Fruit fly (Drosophila melanogaster) whole organism, embryonic: ENCODE data around the gene CG33947.

Source experiments
- Antp ChIP-seq: fragments of 200-800 bp; sonication (Bioruptor generic); optimal IDR thresholded peaks from 3 replicates; lab custom pipeline; 2016; ENCODE audit warnings: missing biosample characterization, missing genetic modification characterization
- CG1024 ChIP-seq: fragments of 200-800 bp; sonication (Bioruptor generic); IDR thresholded peaks from 2 replicates; pipeline ENCODE4 v1.3.6; 2022; ENCODE audit warnings: missing biosample characterization, missing genetic modification characterization
- CG10543 ChIP-seq: fragments of 200-800 bp; sonication (Bioruptor generic); optimal IDR thresholded peaks from 3 replicates; lab custom pipeline; 2017; ENCODE audit warnings: missing biosample characterization, mild to moderate bottlenecking, missing genetic modification characterization, moderate library complexity
- CG10565 ChIP-seq: fragments of 200-800 bp; sonication (Bioruptor generic); optimal IDR thresholded peaks from 3 replicates; lab custom pipeline; 2016; ENCODE audit warnings: missing biosample characterization, mild to moderate bottlenecking, missing genetic modification characterization
- CG11085 ChIP-seq: fragments of 200-800 bp; sonication (Bioruptor generic); IDR thresholded peaks from 2 replicates; pipeline ENCODE4 v1.3.6; 2022; ENCODE audit warnings: missing biosample characterization, missing genetic modification characterization
- CG12391 ChIP-seq: fragments of 200-800 bp; sonication (Bioruptor generic); optimal IDR thresholded peaks from 3 replicates; lab custom pipeline; 2018; ENCODE audit warnings: missing biosample characterization, mild to moderate bottlenecking, missing genetic modification characterization, moderate library complexity
- CG12744 ChIP-seq: fragments of 200-800 bp; sonication (Bioruptor generic); optimal IDR thresholded peaks from 2 replicates; lab custom pipeline; 2016; ENCODE audit warnings: missing biosample characterization, missing genetic modification characterization
- CG17802 ChIP-seq: fragments of 200-800 bp; sonication (Bioruptor generic); optimal IDR thresholded peaks from 2 replicates; lab custom pipeline; 2018; ENCODE audit warnings: missing biosample characterization, mild to moderate bottlenecking, missing genetic modification characterization, moderate library complexity
- CG17829 ChIP-seq: fragments of 200-800 bp; optimal IDR thresholded peaks from 2 replicates; lab custom pipeline; 2019; ENCODE audit warnings: missing biosample characterization, mild to moderate bottlenecking, missing genetic modification characterization, moderate library complexity
- CG2199 ChIP-seq: fragments of 200-800 bp; sonication (Bioruptor generic); IDR thresholded peaks from 3 replicates; pipeline ENCODE4 v1.3.6; 2022; ENCODE audit warnings: missing biosample characterization, missing genetic modification characterization
- CG32767 ChIP-seq: fragments of 200-800 bp; sonication (Bioruptor generic); IDR thresholded peaks from 2 replicates; pipeline ENCODE4 v1.3.6; 2022; ENCODE audit warnings: missing biosample characterization, missing genetic modification characterization
- CG3281 ChIP-seq: fragments of 200-800 bp; sonication (Bioruptor generic); optimal IDR thresholded peaks from 3 replicates; lab custom pipeline; 2017; ENCODE audit warnings: missing biosample characterization, mild to moderate bottlenecking, missing genetic modification characterization
- CG34422 ChIP-seq: fragments of 200-800 bp; sonication (Bioruptor generic); IDR thresholded peaks from 3 replicates; pipeline ENCODE4 v1.3.6; 2022; ENCODE audit warnings: missing biosample characterization, missing genetic modification characterization
- CG5180 ChIP-seq: fragments of 200-800 bp; sonication (Bioruptor generic); optimal IDR thresholded peaks from 3 replicates; lab custom pipeline; 2017; ENCODE audit warnings: missing biosample characterization, missing genetic modification characterization, mild to moderate bottlenecking, moderate library complexity, missing genetic modification reagents
- CG8359 ChIP-seq: fragments of 200-800 bp; sonication (Bioruptor generic); optimal IDR thresholded peaks from 2 replicates; lab custom pipeline; 2017; ENCODE audit warnings: missing biosample characterization, mild to moderate bottlenecking, missing genetic modification characterization, borderline replicate concordance
- CG8388 ChIP-seq: fragments of 200-800 bp; sonication (Bioruptor generic); optimal IDR thresholded peaks from 2 replicates; lab custom pipeline; 2019; ENCODE audit warnings: missing biosample characterization, mild to moderate bottlenecking, missing genetic modification characterization, moderate library complexity
- CG9727 ChIP-seq: fragments of 200-800 bp; sonication (Bioruptor generic); optimal IDR thresholded peaks from 3 replicates; lab custom pipeline; 2017; ENCODE audit warnings: missing biosample characterization, mild to moderate bottlenecking, missing genetic modification characterization
- CTCF ChIP-seq: fragments of 200-800 bp; sonication (Bioruptor generic); optimal IDR thresholded peaks from 2 replicates; lab custom pipeline; 2017; ENCODE audit warnings: missing biosample characterization, mild to moderate bottlenecking, missing genetic modification characterization, moderate library complexity
- CrebB ChIP-seq: fragments of 200-800 bp; sonication (Bioruptor generic); optimal IDR thresholded peaks from 3 replicates; lab custom pipeline; 2018; ENCODE audit warnings: missing biosample characterization, mild to moderate bottlenecking, missing genetic modification characterization
- D19A ChIP-seq: fragments of 200-800 bp; optimal IDR thresholded peaks from 3 replicates; lab custom pipeline; 2019; ENCODE audit warnings: missing biosample characterization, mild to moderate bottlenecking, missing genetic modification characterization, moderate library complexity
- Dp ChIP-seq: fragments of 200-800 bp; sonication (Bioruptor generic); optimal IDR thresholded peaks from 2 replicates; lab custom pipeline; 2018; ENCODE audit warnings: missing biosample characterization, mild to moderate bottlenecking, missing genetic modification characterization, moderate library complexity
- Gsc ChIP-seq: fragments of 200-800 bp; sonication (Bioruptor generic); IDR thresholded peaks from 2 replicates; pipeline ENCODE4 v1.3.6; 2022; ENCODE audit warnings: missing biosample characterization, missing genetic modification characterization
- Lhr ChIP-seq: fragments of 200-800 bp; sonication (Bioruptor generic); optimal IDR thresholded peaks from 3 replicates; lab custom pipeline; 2017; ENCODE audit warnings: mild to moderate bottlenecking, missing biosample characterization, missing genetic modification reagents, missing genetic modification characterization
- Lim3 ChIP-seq: fragments of 200-800 bp; sonication (Bioruptor generic); IDR thresholded peaks from 2 replicates; pipeline ENCODE4 v1.3.6; 2022; ENCODE audit warnings: missing biosample characterization, missing genetic modification characterization
- NK7.1 ChIP-seq: fragments of 200-800 bp; sonication (Bioruptor generic); optimal IDR thresholded peaks from 3 replicates; lab custom pipeline; 2016; ENCODE audit warnings: missing biosample characterization, missing genetic modification characterization
- Sry-β ChIP-seq: fragments of 200-800 bp; sonication (Bioruptor generic); optimal IDR thresholded peaks from 2 replicates; lab custom pipeline; 2018; ENCODE audit warnings: missing biosample characterization, mild to moderate bottlenecking, missing genetic modification characterization, moderate library complexity
- Ssrp ChIP-seq: fragments of 200-800 bp; sonication (Bioruptor generic); optimal IDR thresholded peaks from 2 replicates; lab custom pipeline; 2018; ENCODE audit warnings: missing biosample characterization, mild to moderate bottlenecking, missing genetic modification characterization, moderate library complexity
- Tbp ChIP-seq: fragments of >200 bp; optimal IDR thresholded peaks from 2 replicates; lab custom pipeline; 2018; ENCODE audit warnings: missing biosample characterization, missing genetic modification characterization
- Usf ChIP-seq: fragments of 200-800 bp; sonication (Bioruptor generic); optimal IDR thresholded peaks from 2 replicates; lab custom pipeline; 2017; ENCODE audit warnings: missing genotype, missing biosample characterization, missing genetic modification characterization
- Xrp1 ChIP-seq: fragments of 200-800 bp; sonication (Bioruptor generic); IDR thresholded peaks from 2 replicates; pipeline ENCODE4 v1.3.6; 2022; ENCODE audit warnings: missing biosample characterization, missing genetic modification characterization
- amos ChIP-seq: fragments of 200-800 bp; sonication (Bioruptor generic); IDR thresholded peaks from 2 replicates; pipeline ENCODE4 v1.3.6; 2022; ENCODE audit warnings: missing biosample characterization, missing genetic modification characterization; ENCODE audit not compliant: partially characterized antibody
- ara ChIP-seq: fragments of 200-800 bp; sonication (Bioruptor generic); IDR thresholded peaks from 2 replicates; pipeline ENCODE4 v1.3.6; 2022; ENCODE audit warnings: missing biosample characterization, missing genetic modification characterization
- ash1 ChIP-seq: fragments of 200-800 bp; sonication (Bioruptor generic); optimal IDR thresholded peaks from 2 replicates; lab custom pipeline; 2018; ENCODE audit warnings: missing biosample characterization, mild to moderate bottlenecking, missing genetic modification characterization
- az2 ChIP-seq: fragments of 200-800 bp; sonication (Bioruptor generic); optimal IDR thresholded peaks from 3 replicates; lab custom pipeline; 2016; ENCODE audit warnings: missing biosample characterization, missing genetic modification characterization
- cad ChIP-seq: fragments of >200 bp; optimal IDR thresholded peaks from 2 replicates; lab custom pipeline; 2017; ENCODE audit warnings: missing biosample characterization, missing genetic modification characterization
- cg ChIP-seq: fragments of 200-800 bp; sonication (Bioruptor generic); optimal IDR thresholded peaks from 3 replicates; lab custom pipeline; 2019; ENCODE audit warnings: missing biosample characterization, mild to moderate bottlenecking, missing genetic modification characterization, moderate library complexity
- dimm ChIP-seq: fragments of 200-800 bp; sonication (Bioruptor generic); IDR thresholded peaks from 2 replicates; pipeline ENCODE4 v1.3.6; 2022; ENCODE audit warnings: missing biosample characterization, missing genetic modification characterization
- grn ChIP-seq: fragments of 200-800 bp; sonication (Bioruptor generic); optimal IDR thresholded peaks from 3 replicates; lab custom pipeline; 2017; ENCODE audit warnings: missing biosample characterization, missing genetic modification characterization
- gsb ChIP-seq: fragments of 200-800 bp; sonication (Bioruptor generic); IDR thresholded peaks from 2 replicates; pipeline ENCODE4 v1.3.6; 2022; ENCODE audit warnings: missing biosample characterization, missing genetic modification characterization
- ind ChIP-seq: fragments of 200-800 bp; sonication (Bioruptor generic); optimal IDR thresholded peaks from 3 replicates; lab custom pipeline; 2016; ENCODE audit warnings: missing biosample characterization, missing genetic modification characterization
- insv ChIP-seq, 2 experiments: fragments of 200-800 bp; sonication (Bioruptor generic); optimal IDR thresholded peaks; 3 replicates each; lab custom pipeline; 2016 to 2018; ENCODE audit warnings: missing biosample characterization in 2 of 2, missing genetic modification characterization in 2 of 2
- lbe ChIP-seq: fragments of 200-800 bp; sonication (Bioruptor generic); optimal IDR thresholded peaks from 2 replicates; lab custom pipeline; 2016; ENCODE audit warnings: missing biosample characterization, mild to moderate bottlenecking, missing genetic modification characterization
- lola ChIP-seq, 3 experiments: fragments of >200 bp in 2 of 3; fragments of 200-800 bp in 1 of 3; sonication (Bioruptor generic) in 1 of 3; optimal IDR thresholded peaks; 2 replicates each; lab custom pipeline; 2017 to 2019; ENCODE audit warnings: missing biosample characterization in 3 of 3, missing genetic modification characterization in 3 of 3, mild to moderate bottlenecking in 1 of 3, moderate library complexity in 1 of 3
- mam ChIP-seq: fragments of 200-800 bp; sonication (Bioruptor generic); optimal IDR thresholded peaks from 3 replicates; lab custom pipeline; 2016; ENCODE audit warnings: missing biosample characterization, missing genetic modification characterization
- mirr ChIP-seq: fragments of 200-800 bp; sonication (Bioruptor generic); optimal IDR thresholded peaks from 3 replicates; lab custom pipeline; 2018; ENCODE audit warnings: missing biosample characterization, mild to moderate bottlenecking, missing genetic modification characterization
- nau ChIP-seq: fragments of 200-800 bp; sonication (Bioruptor generic); optimal IDR thresholded peaks from 3 replicates; lab custom pipeline; 2017; ENCODE audit warnings: missing biosample characterization, mild to moderate bottlenecking, missing genetic modification characterization, missing genetic modification reagents
- pzg ChIP-seq: fragments of 200-800 bp; sonication (Bioruptor generic); optimal IDR thresholded peaks from 3 replicates; lab custom pipeline; 2018; ENCODE audit warnings: missing biosample characterization, mild to moderate bottlenecking, missing genetic modification characterization, moderate library complexity
- row ChIP-seq: fragments of 200-800 bp; sonication (Bioruptor generic); IDR thresholded peaks from 3 replicates; pipeline ENCODE4 v1.3.6; 2022; ENCODE audit warnings: missing biosample characterization, missing genetic modification characterization
- sens ChIP-seq: fragments of 200-800 bp; sonication (Bioruptor generic); peaks from one replicate; lab custom pipeline; 2016; ENCODE audit warnings: missing biosample characterization, missing genetic modification characterization
- sr ChIP-seq: fragments of 200-800 bp; sonication (Bioruptor generic); IDR thresholded peaks from 3 replicates; pipeline ENCODE4 v1.3.6; 2022; ENCODE audit warnings: missing biosample characterization, missing genetic modification characterization
- sug ChIP-seq: fragments of 200-800 bp; optimal IDR thresholded peaks from 2 replicates; lab custom pipeline; 2019; ENCODE audit warnings: missing biosample characterization, mild to moderate bottlenecking, missing genetic modification characterization, moderate library complexity
- zen ChIP-seq: fragments of 200-800 bp; sonication (Bioruptor generic); optimal IDR thresholded peaks from 3 replicates; lab custom pipeline; 2018; ENCODE audit warnings: missing biosample characterization, mild to moderate bottlenecking, missing genetic modification characterization, moderate library complexity

CG33947 gene

DNA sequence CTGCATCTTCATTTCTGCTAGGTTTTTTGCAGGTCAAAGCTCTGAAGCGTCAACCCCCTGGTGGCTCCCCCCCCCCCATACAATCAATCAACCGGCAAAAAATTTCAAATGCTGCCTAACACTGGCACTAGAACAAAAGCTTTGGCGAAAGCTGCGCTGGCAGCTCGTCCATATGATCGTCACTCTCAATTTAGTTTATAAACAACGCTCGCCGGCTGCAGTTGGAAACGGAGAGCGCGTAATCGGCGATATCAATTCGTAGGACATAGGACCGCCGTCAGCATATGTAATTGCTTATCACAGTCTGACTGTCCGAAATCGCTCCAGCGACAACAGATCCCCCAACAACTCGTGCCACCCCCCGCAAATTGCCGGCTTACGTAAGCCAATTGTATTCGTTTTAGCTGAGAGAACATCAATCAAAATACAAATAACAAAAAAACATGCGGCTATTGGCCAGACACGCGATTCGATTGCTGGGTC lies 25.9 kb upstream of the CG33947 start, which contains the start of gene Mocs1 (continued):
- TF ChIP-seq cad (GFP tag; lab: Kevin White, UChicago) (no peak), CG32767 (GFP tag; lab: Robert Waterston, UW) (no peak), mam (no peak), CG17802 (tag; lab: Kevin White, UChicago) (no peak), dimm (GFP tag; lab: Robert Waterston, UW) (no peak), Lim3 (no peak), lbe (no peak), Xrp1 (GFP tag; lab: Robert Waterston, UW) (peak; percentile 28; the same call in 1 of the 2 replicates), D19A (tag; lab: Kevin White, UChicago) (no peak), Antp (GFP tag; lab: Kevin White, UChicago) (no peak), NK7.1 (GFP tag; lab: Kevin White, UChicago) (no peak), CG5180 (no peak), cg (no peak), CG9727 (no peak), CG1024 (no peak), Dp (GFP tag; lab: Kevin White, UChicago) (no peak), sr (GFP tag; lab: Robert Waterston, UW) (no peak), Lhr (GFP tag; lab: Kevin White, UChicago) (no peak), amos (peak; percentile 37; the same call in 1 of the 2 replicates), sug (peak; percentile 99), pzg (GFP tag; lab: Kevin White, UChicago) (peak; percentile 41), CG3281 (GFP tag; lab: Kevin White, UChicago) (no peak), CG34422 (peak; percentile 77; the same call in 1 of the 3 replicates), Tbp (GFP tag; lab: Kevin White, UChicago) (no peak), CG12744 (GFP tag; lab: Kevin White, UChicago) (no peak), ind (no peak), mirr (peak; percentile 23), az2 (GFP tag; lab: Kevin White, UChicago) (no peak), sens (GFP tag; lab: Kevin White, UChicago) (no peak), CG11085 (peak; percentile 20; the same call in 1 of the 2 replicates), grn (GFP tag; lab: Kevin White, UChicago) (no peak), Usf (GFP tag; lab: Kevin White, UChicago) (no peak), Ssrp (tag; lab: Kevin White, UChicago) (no peak), CG2199 (no peak), ash1 (GFP tag; lab: Kevin White, UChicago) (no peak), CG12391 (tag; lab: Kevin White, UChicago) (no peak), zen (tag; lab: Kevin White, UChicago) (no peak), CG8388 (GFP tag; lab: Kevin White, UChicago) (no peak), CrebB (tag; lab: Kevin White, UChicago) (no peak), nau (no peak), CG10565 (GFP tag; lab: Kevin White, UChicago) (no peak), lola (GFP tag; optimal IDR thresholded peaks at IDR 0.05; lab: Kevin White, UChicago) (no peak), ara (GFP tag; lab: Robert Waterston, UW) (no peak), CG10543 (GFP tag; lab: Kevin White, UChicago) (no peak), gsb (GFP tag; lab: Robert Waterston, UW) (no peak), Sry-β (GFP tag; lab: Kevin White, UChicago) (no peak), row (GFP tag; lab: Robert Waterston, UW) (no peak), Gsc (GFP tag; lab: Robert Waterston, UW) (no peak), insv (GFP tag; optimal IDR thresholded peaks at IDR 0.05; lab: Kevin White, UChicago) (no peak), CG8359 (GFP tag; lab: Kevin White, UChicago) (no peak), CG17829 (tag; lab: Kevin White, UChicago) (no peak), CTCF (no peak)
